Worm (Caenorhabditis elegans) whole organism, L4 larva: Measurements from ENCODE around the gene R13A5.11.
A peak's percentile ranks its signal among the peaks of the same experiment; 100 is the strongest.

ENCODE experiments used
- F10B5.3 ChIP-seq: sonication (generic microtip); optimal IDR thresholded peaks from 2 replicates; lab custom pipeline; 2016; ENCODE audit warnings: mild to moderate bottlenecking, missing genetic modification characterization, missing compliant biosample characterization
- F44E2.7 ChIP-seq: fragments of 200-800 bp; sonication (Bioruptor generic); IDR thresholded peaks from 2 replicates; pipeline ENCODE4 v2.1.2; 2022; ENCODE audit warnings: missing genetic modification characterization, missing compliant biosample characterization
- T20F7.1 ChIP-seq: fragments of 200-800 bp; sonication (Bioruptor generic); optimal IDR thresholded peaks from 2 replicates; lab custom pipeline; 2018; ENCODE audit warnings: mild to moderate bottlenecking, missing genetic modification characterization, missing compliant biosample characterization
- T26A8.4 ChIP-seq: fragments of 200-800 bp; sonication (Bioruptor generic); IDR thresholded peaks from 2 replicates; pipeline ENCODE4 v1.3.6; 2022; ENCODE audit warnings: missing genetic modification characterization, missing compliant biosample characterization
- Y48G9A.11 ChIP-seq: fragments of 200-800 bp; sonication (Bioruptor generic); IDR thresholded peaks from 2 replicates; pipeline ENCODE4 v1.3.6; 2022; ENCODE audit warnings: missing genetic modification reagents, missing genetic modification characterization, missing compliant biosample characterization
- aha-1 ChIP-seq: fragments of 150-350 bp; peaks from one replicate; lab custom pipeline; 2014; ENCODE audit warnings: missing biosample characterization, missing genetic modification characterization
- attf-4 ChIP-seq: sonication (generic microtip); optimal IDR thresholded peaks from 3 replicates; lab custom pipeline; 2017; ENCODE audit warnings: missing biosample characterization, missing genetic modification characterization
- ces-1 ChIP-seq: fragments of 150-350 bp; sonication (generic microtip); optimal IDR thresholded peaks from 4 replicates; lab custom pipeline; 2014; ENCODE audit warnings: missing biosample characterization, missing genetic modification reagents, missing genetic modification characterization
- daf-16 ChIP-seq, 3 experiments: sonication (generic microtip); optimal IDR thresholded peaks; 2 replicates each; lab custom pipeline; 2016 to 2017; ENCODE audit warnings: missing genetic modification characterization in 3 of 3, missing genetic modification reagents in 3 of 3, mild to moderate bottlenecking in 2 of 3, missing compliant biosample characterization in 2 of 3, missing biosample characterization in 1 of 3, moderate library complexity in 1 of 3
- daf-19 ChIP-seq: fragments of 200-800 bp; sonication (Bioruptor generic); conservative IDR thresholded peaks from 2 replicates; pipeline ENCODE4 v1.3.6; 2022; ENCODE audit warnings: missing genetic modification characterization, missing compliant biosample characterization
- dmd-6 ChIP-seq: fragments of 200-800 bp; sonication (Bioruptor generic); IDR thresholded peaks from 2 replicates; pipeline ENCODE4 v1.3.6; 2022; ENCODE audit warnings: missing genetic modification reagents, missing genetic modification characterization, missing compliant biosample characterization
- dve-1 ChIP-seq: sonication (generic microtip); optimal IDR thresholded peaks from 2 replicates; lab custom pipeline; 2017; ENCODE audit warnings: antibody characterized with exemption, mild to moderate bottlenecking, missing genetic modification characterization, missing compliant biosample characterization; ENCODE audit not compliant: insufficient read depth
- egl-43 ChIP-seq: fragments of 200-800 bp; sonication (Bioruptor generic); IDR thresholded peaks from 2 replicates; pipeline ENCODE4 v1.3.6; 2022; ENCODE audit warnings: missing genetic modification reagents, missing genetic modification characterization, missing compliant biosample characterization
- fkh-10 ChIP-seq: fragments of 150-350 bp; optimal IDR thresholded peaks from 2 replicates; lab custom pipeline; 2014; ENCODE audit warnings: missing biosample characterization, missing genetic modification reagents, missing genetic modification characterization
- hlh-11 ChIP-seq: fragments of 200-800 bp; sonication (Bioruptor generic); optimal IDR thresholded peaks from 2 replicates; lab custom pipeline; 2018; ENCODE audit warnings: mild to moderate bottlenecking, missing genetic modification characterization, missing compliant biosample characterization
- hlh-30 ChIP-seq: sonication (generic microtip); optimal IDR thresholded peaks from 2 replicates; lab custom pipeline; 2017; ENCODE audit warnings: antibody characterized with exemption, mild to moderate bottlenecking, missing genetic modification characterization, missing compliant biosample characterization; ENCODE audit not compliant: insufficient read depth
- jun-1 ChIP-seq: fragments of 150-350 bp; optimal IDR thresholded peaks from 2 replicates; lab custom pipeline; 2014; ENCODE audit warnings: missing biosample characterization, missing genetic modification reagents, missing genetic modification characterization
- lin-1 ChIP-seq: fragments of 200-800 bp; sonication (Bioruptor generic); IDR thresholded peaks from 2 replicates; pipeline ENCODE4 v1.3.6; 2022; ENCODE audit warnings: missing genetic modification reagents, missing genetic modification characterization, missing compliant biosample characterization
- lin-13 ChIP-seq: fragments of 150-350 bp; optimal IDR thresholded peaks from 2 replicates; lab custom pipeline; 2014; ENCODE audit warnings: missing biosample characterization, missing genetic modification reagents, missing genetic modification characterization
- lin-15B ChIP-seq: fragments of 150-350 bp; sonication (generic microtip); optimal IDR thresholded peaks from 3 replicates; lab custom pipeline; 2014; ENCODE audit warnings: missing biosample characterization, missing genetic modification characterization
- lin-29 ChIP-seq: fragments of 200-800 bp; sonication (Bioruptor generic); IDR thresholded peaks from 2 replicates; pipeline ENCODE4 v1.3.6; 2022; ENCODE audit warnings: missing genetic modification reagents, missing genetic modification characterization, missing compliant biosample characterization
- lin-38 ChIP-seq: fragments of 200-800 bp; sonication (Bioruptor generic); IDR thresholded peaks from 2 replicates; pipeline ENCODE4 v1.3.6; 2022; ENCODE audit warnings: missing genetic modification reagents, missing genetic modification characterization, missing compliant biosample characterization
- mep-1 ChIP-seq: fragments of 150-350 bp; sonication (generic microtip); optimal IDR thresholded peaks from 3 replicates; lab custom pipeline; 2014; ENCODE audit warnings: missing biosample characterization, missing genetic modification characterization
- mes-2 ChIP-seq: sonication (generic microtip); optimal IDR thresholded peaks from 2 replicates; lab custom pipeline; 2016; ENCODE audit warnings: missing genotype, mild to moderate bottlenecking, missing genetic modification characterization, missing compliant biosample characterization; ENCODE audit not compliant: poor library complexity, severe bottlenecking
- mxl-3 ChIP-seq: fragments of 200-800 bp; sonication (Bioruptor generic); optimal IDR thresholded peaks from 2 replicates; lab custom pipeline; 2018; ENCODE audit warnings: mild to moderate bottlenecking, missing genetic modification characterization, missing compliant biosample characterization
- nhr-48 ChIP-seq: sonication (generic microtip); optimal IDR thresholded peaks from 2 replicates; lab custom pipeline; 2016; ENCODE audit warnings: mild to moderate bottlenecking, missing genetic modification characterization, missing compliant biosample characterization
- nhr-6 ChIP-seq: fragments of 150-350 bp; optimal IDR thresholded peaks from 2 replicates; lab custom pipeline; 2014; ENCODE audit warnings: missing biosample characterization, missing genetic modification characterization
- nhr-77 ChIP-seq: fragments of 150-350 bp; optimal IDR thresholded peaks from 2 replicates; lab custom pipeline; 2014; ENCODE audit warnings: missing biosample characterization, missing genetic modification characterization
- php-3 ChIP-seq: fragments of 200-800 bp; sonication (Bioruptor generic); IDR thresholded peaks from 2 replicates; pipeline ENCODE4 v1.3.6; 2022; ENCODE audit warnings: missing genetic modification reagents, missing genetic modification characterization, missing compliant biosample characterization
- rbr-2 ChIP-seq: sonication (generic microtip); optimal IDR thresholded peaks from 2 replicates; lab custom pipeline; 2016; ENCODE audit warnings: missing genotype, missing genetic modification characterization, missing compliant biosample characterization
- sdz-12 ChIP-seq: fragments of 200-800 bp; sonication (Bioruptor generic); optimal IDR thresholded peaks from 2 replicates; lab custom pipeline; 2018; ENCODE audit warnings: mild to moderate bottlenecking, missing genetic modification characterization, missing compliant biosample characterization
- snpc-1.2 ChIP-seq: fragments of 200-800 bp; sonication (Bioruptor generic); IDR thresholded peaks from 2 replicates; pipeline ENCODE4 v1.3.6; 2022; ENCODE audit warnings: missing genetic modification reagents, missing genetic modification characterization, missing compliant biosample characterization
- snpc-4 ChIP-seq: fragments of 150-350 bp; optimal IDR thresholded peaks from 2 replicates; lab custom pipeline; 2014; ENCODE audit warnings: missing biosample characterization, missing genetic modification characterization
- spr-3 ChIP-seq: fragments of 200-800 bp; sonication (Bioruptor generic); optimal IDR thresholded peaks from 2 replicates; lab custom pipeline; 2018; ENCODE audit warnings: mild to moderate bottlenecking, missing genetic modification characterization, missing compliant biosample characterization
- tra-1 ChIP-seq: fragments of 200-800 bp; sonication (Bioruptor generic); IDR thresholded peaks from 2 replicates; pipeline ENCODE4 v1.3.6; 2022; ENCODE audit warnings: missing genetic modification reagents, missing genetic modification characterization, missing compliant biosample characterization
- unc-130 ChIP-seq: sonication (generic microtip); optimal IDR thresholded peaks from 2 replicates; lab custom pipeline; 2016; ENCODE audit warnings: missing genetic modification reagents, missing genetic modification characterization, missing compliant biosample characterization
- unc-62 ChIP-seq, 3 experiments: fragments of 150-350 bp in 1 of 3; sonication (generic microtip); optimal IDR thresholded peaks in 2 of 3; peaks in 1 of 3; 1 replicate in 1 of 3; 2 replicates in 2 of 3; lab custom pipeline; 2014 to 2017; ENCODE audit warnings: missing biosample characterization in 3 of 3, missing genetic modification characterization in 3 of 3, missing genetic modification reagents in 3 of 3, missing genotype in 1 of 3
- vab-7 ChIP-seq: fragments of 200-800 bp; sonication (Bioruptor generic); IDR thresholded peaks from 2 replicates; pipeline ENCODE4 v1.3.6; 2022; ENCODE audit warnings: missing genetic modification reagents, missing genetic modification characterization, missing compliant biosample characterization
- ztf-11 ChIP-seq: fragments of 150-350 bp; optimal IDR thresholded peaks from 2 replicates; lab custom pipeline; 2014; ENCODE audit warnings: missing biosample characterization, missing genetic modification characterization

Gene R13A5.11

DNA sequence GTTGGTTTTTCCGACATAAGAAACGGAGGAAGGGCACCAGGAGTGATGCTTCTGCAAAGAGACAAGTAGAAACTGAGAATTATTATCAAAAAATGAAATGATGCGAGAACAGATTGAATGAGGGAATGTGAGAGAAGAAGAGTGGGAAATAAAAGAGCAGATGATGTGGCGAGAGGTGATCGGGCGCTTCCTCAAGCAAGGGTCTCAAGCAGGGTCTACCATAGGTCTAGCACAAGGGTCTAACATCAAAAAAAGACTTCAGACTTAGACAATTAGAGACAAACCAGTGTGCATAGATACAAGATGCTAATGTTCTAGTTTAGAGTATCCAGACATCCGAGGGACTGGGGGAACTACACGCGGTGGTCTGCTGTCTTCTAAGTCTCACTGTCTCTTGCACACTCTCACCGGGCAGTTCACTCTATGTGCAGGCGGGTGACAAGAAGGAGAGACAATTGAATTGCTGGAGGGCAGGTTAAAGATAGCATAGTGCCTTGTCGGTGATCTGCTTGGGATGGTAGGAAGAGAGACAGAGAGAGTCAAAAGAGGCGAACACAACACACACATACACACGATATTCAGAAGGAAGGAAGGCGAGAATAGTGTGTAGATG is 22.9 kb downstream of the R13A5.11 start, which contains the start of gene R13A5.7 (continued):
- TF ChIP-seq tra-1 (GFP tag; lab: Robert Waterston, UW) (0 out of 2 replicates have a peak, but pooled peaks have one; percentile 37), unc-62 (GFP tag; optimal IDR thresholded peaks at IDR 0.05 in 1 of 2; lab: Kevin White, UChicago) (peak in 1 of 2 experiments; percentile 97), unc-62 (tag; optimal IDR thresholded peaks at IDR 0.05; lab: Kevin White, UChicago) (no peak), lin-15B (tag; lab: Kevin White, UChicago) (no peak), nhr-6 (tag; lab: Kevin White, UChicago) (peak; percentile 75), hlh-11 (tag; lab: Kevin White, UChicago) (peak; percentile 93), mxl-3 (GFP tag; lab: Kevin White, UChicago) (peak; percentile 95), hlh-30 (tag; lab: Kevin White, UChicago) (peak; percentile 95), aha-1 (peak; percentile 14), rbr-2 (tag; lab: Kevin White, UChicago) (peak; percentile 89), mep-1 (tag; lab: Kevin White, UChicago) (peak; percentile 83), T20F7.1 (peak; percentile 63), lin-38 (GFP tag; lab: Robert Waterston, UW) (peak; percentile 59), nhr-48 (tag; lab: Kevin White, UChicago) (peak; percentile 47), php-3 (0 out of 2 replicates have a peak, but pooled peaks have one; percentile 46), snpc-1.2 (no peak), attf-4 (tag; lab: Kevin White, UChicago) (no peak), ces-1 (GFP tag; lab: Kevin White, UChicago) (no peak), egl-43 (GFP tag; lab: Robert Waterston, UW) (no peak; the same call in 1 of the 2 replicates)

DNA sequence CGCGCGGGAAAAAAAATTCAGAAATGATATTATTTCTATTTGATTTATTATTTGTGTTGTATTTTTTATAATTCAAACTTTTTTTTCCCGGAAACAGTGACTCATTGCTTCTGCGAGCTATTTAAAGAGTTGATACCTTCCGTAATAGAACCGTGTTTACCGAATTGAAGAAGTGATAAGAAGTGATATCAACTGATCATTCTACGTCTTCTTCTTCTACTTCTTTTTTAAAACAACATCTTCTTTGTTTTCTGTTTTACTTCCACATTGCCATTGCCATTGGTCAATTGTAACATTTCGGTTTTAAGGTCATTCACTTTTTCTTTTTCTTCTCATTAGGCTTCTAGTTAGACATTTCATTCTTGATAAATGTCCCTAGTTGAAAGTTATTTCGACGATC is 27.0 kb downstream of the R13A5.11 start, which contains the start of gene ttr-32:
ttr-32 (plus strand) TSS at position 314 of the 400 bp plus-strand sequence.
- TF ChIP-seq ztf-11 (tag; lab: Kevin White, UChicago), result no peak
- TF ChIP-seq fkh-10 (GFP tag; lab: Kevin White, UChicago), result no peak
- no peak for TF ChIP-seq nhr-77
- TF ChIP-seq Y48G9A.11 (GFP tag; lab: Robert Waterston, UW), result no peak
- TF ChIP-seq dmd-6 (GFP tag; lab: Robert Waterston, UW), result no peak
- TF ChIP-seq vab-7 (GFP tag; lab: Robert Waterston, UW), result no peak
- TF ChIP-seq dve-1 (tag; lab: Kevin White, UChicago), result no peak
- no peak for TF ChIP-seq T26A8.4
- no peak for TF ChIP-seq sdz-12 (GFP tag; lab: Kevin White, UChicago)
- TF ChIP-seq jun-1 (tag; lab: Kevin White, UChicago), result no peak
- TF ChIP-seq unc-130 (GFP tag; lab: Kevin White, UChicago), result no peak
- no peak for TF ChIP-seq lin-29 (GFP tag; lab: Robert Waterston, UW)
- no peak for TF ChIP-seq F10B5.3 (tag; lab: Kevin White, UChicago)
- no peak for TF ChIP-seq mes-2 (tag; lab: Kevin White, UChicago)
- TF ChIP-seq snpc-4 (tag; lab: Kevin White, UChicago), result no peak
- TF ChIP-seq lin-13 (GFP tag; lab: Kevin White, UChicago), result no peak

DNA sequence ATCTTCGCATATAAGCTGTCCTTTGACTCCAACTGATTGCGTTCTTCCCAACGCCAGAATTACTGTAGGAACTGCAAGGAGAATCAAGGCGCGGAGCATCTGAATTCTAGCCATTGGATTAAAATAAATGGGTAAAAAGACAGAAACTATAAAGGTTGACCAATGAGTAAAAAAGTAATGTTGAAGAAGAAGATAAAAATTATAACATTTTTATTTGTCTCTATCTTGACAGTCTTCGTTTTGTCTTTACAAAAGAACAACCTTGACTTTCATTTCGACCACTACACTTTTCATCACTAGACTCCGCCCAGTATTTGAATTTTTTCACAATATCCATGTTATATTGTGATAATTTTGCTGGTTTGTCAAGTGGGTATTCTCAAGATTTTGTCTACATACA is 27.9 kb downstream of the R13A5.11 start, which contains the start of gene ttr-8:
ttr-8 (minus strand) TSS at position 101 of the 400 bp plus-strand sequence.
- TF ChIP-seq mes-2 (tag; lab: Kevin White, UChicago) (no peak), daf-16 (GFP tag; optimal IDR thresholded peaks at IDR 0.05; lab: Kevin White, UChicago) (no peak), daf-16 (tag; optimal IDR thresholded peaks at IDR 0.05; lab: Kevin White, UChicago) (no peak), fkh-10 (GFP tag; lab: Kevin White, UChicago) (no peak), F44E2.7 (GFP tag; lab: Robert Waterston, UW) (no peak), spr-3 (GFP tag; lab: Kevin White, UChicago) (no peak), daf-19 (GFP tag; lab: Robert Waterston, UW) (no peak), lin-1 (GFP tag; lab: Robert Waterston, UW) (no peak)
